Fruit fly (Drosophila melanogaster) whole organism, embryonic: Measurements from ENCODE around the gene kek6.

Experiments
- Antp ChIP-seq: fragments of 200-800 bp; sonication (Bioruptor generic); optimal IDR thresholded peaks from 3 replicates; lab custom pipeline; 2016; ENCODE audit warnings: missing biosample characterization, missing genetic modification characterization
- Asciz ChIP-seq: fragments of 200-800 bp; sonication (Bioruptor generic); optimal IDR thresholded peaks from 2 replicates; lab custom pipeline; 2017; ENCODE audit warnings: missing biosample characterization, mild to moderate bottlenecking, missing genetic modification characterization, missing genetic modification reagents
- B-H2 ChIP-seq: fragments of 200-800 bp; sonication (Bioruptor generic); optimal IDR thresholded peaks from 2 replicates; lab custom pipeline; 2018; ENCODE audit warnings: missing biosample characterization, mild to moderate bottlenecking, missing genetic modification characterization
- CG11085 ChIP-seq: fragments of 200-800 bp; sonication (Bioruptor generic); IDR thresholded peaks from 2 replicates; pipeline ENCODE4 v1.3.6; 2022; ENCODE audit warnings: missing biosample characterization, missing genetic modification characterization
- CG12071 ChIP-seq: fragments of 200-800 bp; sonication (Bioruptor generic); optimal IDR thresholded peaks from 3 replicates; lab custom pipeline; 2018; ENCODE audit warnings: missing biosample characterization, mild to moderate bottlenecking, missing genetic modification characterization
- CG1233 ChIP-seq: fragments of 200-800 bp; sonication (Bioruptor generic); optimal IDR thresholded peaks from 4 replicates; lab custom pipeline; 2018; ENCODE audit warnings: missing biosample characterization, mild to moderate bottlenecking, missing genetic modification characterization
- CG13624 ChIP-seq: fragments of 200-800 bp; sonication (Bioruptor generic); optimal IDR thresholded peaks from 2 replicates; lab custom pipeline; 2016; ENCODE audit warnings: missing biosample characterization, missing genetic modification characterization
- CG13894 ChIP-seq: fragments of 200-800 bp; sonication (Bioruptor generic); optimal IDR thresholded peaks from 3 replicates; lab custom pipeline; 2018; ENCODE audit warnings: missing biosample characterization, mild to moderate bottlenecking, missing genetic modification characterization, moderate library complexity
- CG14860 ChIP-seq: fragments of 200-800 bp; sonication (Bioruptor generic); IDR thresholded peaks from 3 replicates; pipeline ENCODE4 v1.3.6; 2022; ENCODE audit warnings: missing biosample characterization, missing genetic modification characterization; ENCODE audit not compliant: partially characterized antibody
- CG1529 ChIP-seq: fragments of 200-800 bp; sonication (Bioruptor generic); optimal IDR thresholded peaks from 3 replicates; lab custom pipeline; 2018; ENCODE audit warnings: missing biosample characterization, missing genetic modification characterization
- CG17359 ChIP-seq: fragments of 200-800 bp; sonication (Bioruptor generic); optimal IDR thresholded peaks from 3 replicates; lab custom pipeline; 2018; ENCODE audit warnings: missing biosample characterization, mild to moderate bottlenecking, missing genetic modification characterization, moderate library complexity
- CG3065 ChIP-seq: fragments of 200-800 bp; sonication (Bioruptor generic); optimal IDR thresholded peaks from 2 replicates; lab custom pipeline; 2016; ENCODE audit warnings: missing biosample characterization, missing genetic modification characterization
- CG6654 ChIP-seq: fragments of 200-800 bp; sonication (Bioruptor generic); optimal IDR thresholded peaks from 2 replicates; lab custom pipeline; 2017; ENCODE audit warnings: missing biosample characterization, mild to moderate bottlenecking, missing genetic modification characterization
- CG6854 ChIP-seq: fragments of 200-800 bp; sonication (Bioruptor generic); optimal IDR thresholded peaks from 3 replicates; lab custom pipeline; 2017; ENCODE audit warnings: missing biosample characterization, mild to moderate bottlenecking, missing genetic modification characterization
- CG7839 ChIP-seq: fragments of 200-800 bp; sonication (Bioruptor generic); optimal IDR thresholded peaks from 3 replicates; lab custom pipeline; 2018; ENCODE audit warnings: missing biosample characterization, mild to moderate bottlenecking, missing genetic modification characterization, moderate library complexity
- Camta ChIP-seq: fragments of 200-800 bp; sonication (Bioruptor generic); optimal IDR thresholded peaks from 2 replicates; lab custom pipeline; 2016; ENCODE audit warnings: missing biosample characterization, missing genetic modification characterization
- Dbx ChIP-seq: fragments of 200-800 bp; sonication (Bioruptor generic); IDR thresholded peaks from 3 replicates; pipeline ENCODE4 v1.3.6; 2022; ENCODE audit warnings: missing biosample characterization, missing genetic modification characterization
- Dref ChIP-seq: fragments of 200-800 bp; sonication (Bioruptor generic); IDR thresholded peaks from 2 replicates; pipeline ENCODE4 v1.3.6; 2022; ENCODE audit warnings: missing biosample characterization, missing genetic modification characterization
- ERR ChIP-seq: fragments of 200-800 bp; sonication (Bioruptor generic); optimal IDR thresholded peaks from 2 replicates; lab custom pipeline; 2016; ENCODE audit warnings: missing biosample characterization, missing genetic modification characterization
- HLH54F ChIP-seq: fragments of 200-800 bp; sonication (Bioruptor generic); optimal IDR thresholded peaks from 3 replicates; lab custom pipeline; 2016; ENCODE audit warnings: missing biosample characterization, missing genetic modification characterization
- Hey ChIP-seq: fragments of 200-800 bp; sonication (Bioruptor generic); optimal IDR thresholded peaks from 3 replicates; lab custom pipeline; 2018; ENCODE audit warnings: missing biosample characterization, mild to moderate bottlenecking, missing genetic modification characterization
- Hr39 ChIP-seq: fragments of >200 bp; optimal IDR thresholded peaks from 2 replicates; lab custom pipeline; 2017
- Hsf ChIP-seq: fragments of 200-800 bp; sonication (Bioruptor generic); optimal IDR thresholded peaks from 3 replicates; lab custom pipeline; 2016; ENCODE audit warnings: missing biosample characterization, missing genetic modification characterization
- Lpt ChIP-seq: fragments of >200 bp; optimal IDR thresholded peaks from 2 replicates; lab custom pipeline; 2018; ENCODE audit warnings: missing biosample characterization, missing genetic modification characterization
- Nf-YA ChIP-seq: fragments of 200-800 bp; sonication (Bioruptor generic); IDR thresholded peaks from 2 replicates; pipeline ENCODE4 v1.3.6; 2022; ENCODE audit warnings: missing biosample characterization, missing genetic modification characterization
- Sox100B ChIP-seq: fragments of 200-800 bp; sonication (Bioruptor generic); optimal IDR thresholded peaks from 3 replicates; lab custom pipeline; 2018; ENCODE audit warnings: missing biosample characterization, mild to moderate bottlenecking, missing genetic modification characterization
- ash1 ChIP-seq: fragments of 200-800 bp; sonication (Bioruptor generic); optimal IDR thresholded peaks from 2 replicates; lab custom pipeline; 2018; ENCODE audit warnings: missing biosample characterization, mild to moderate bottlenecking, missing genetic modification characterization
- bowl ChIP-seq: fragments of 200-800 bp; sonication (Bioruptor generic); IDR thresholded peaks from 2 replicates; pipeline ENCODE4 v1.3.6; 2022; ENCODE audit warnings: missing biosample characterization, missing genetic modification characterization
- caup ChIP-seq: fragments of 200-800 bp; sonication (Bioruptor generic); optimal IDR thresholded peaks from 3 replicates; lab custom pipeline; 2017; ENCODE audit warnings: missing biosample characterization, mild to moderate bottlenecking, missing genetic modification characterization, moderate library complexity; ENCODE audit not compliant: severe bottlenecking
- cwo ChIP-seq: fragments of 200-800 bp; sonication (Bioruptor generic); optimal IDR thresholded peaks from 3 replicates; lab custom pipeline; 2017; ENCODE audit warnings: missing biosample characterization, missing genetic modification characterization, mild to moderate bottlenecking, moderate library complexity, missing genetic modification reagents
- dysf ChIP-seq: fragments of 200-800 bp; sonication (Bioruptor generic); IDR thresholded peaks from 3 replicates; pipeline ENCODE4 v1.3.6; 2022; ENCODE audit warnings: missing biosample characterization, missing genetic modification characterization
- esg ChIP-seq: fragments of 200-800 bp; sonication (Bioruptor generic); conservative IDR thresholded peaks from 2 replicates; pipeline ENCODE4 v1.3.6; 2022; ENCODE audit warnings: missing biosample characterization, missing genetic modification characterization
- gce ChIP-seq: fragments of 200-800 bp; sonication (Bioruptor generic); IDR thresholded peaks from 3 replicates; pipeline ENCODE4 v1.3.6; 2022; ENCODE audit warnings: missing biosample characterization, missing genetic modification characterization
- gcm2 ChIP-seq: fragments of 200-800 bp; sonication (Bioruptor generic); optimal IDR thresholded peaks from 2 replicates; lab custom pipeline; 2016; ENCODE audit warnings: missing biosample characterization, missing genetic modification characterization
- gsb-n ChIP-seq: fragments of 200-800 bp; sonication (Bioruptor generic); optimal IDR thresholded peaks from 3 replicates; lab custom pipeline; 2018; ENCODE audit warnings: missing biosample characterization, mild to moderate bottlenecking, missing genetic modification characterization
- hbn ChIP-seq: fragments of 200-800 bp; sonication (Bioruptor generic); IDR thresholded peaks from 2 replicates; pipeline ENCODE4 v1.3.6; 2022; ENCODE audit warnings: missing biosample characterization, missing genetic modification characterization; ENCODE audit not compliant: partially characterized antibody
- kah ChIP-seq: fragments of 200-800 bp; sonication (Bioruptor generic); optimal IDR thresholded peaks from 2 replicates; lab custom pipeline; 2018; ENCODE audit warnings: missing biosample characterization, mild to moderate bottlenecking, missing genetic modification characterization
- klu ChIP-seq: fragments of 200-800 bp; sonication (Bioruptor generic); IDR thresholded peaks from 2 replicates; pipeline ENCODE4 v1.3.6; 2022; ENCODE audit warnings: missing biosample characterization, missing genetic modification characterization
- lmd ChIP-seq: fragments of 200-800 bp; sonication (Bioruptor generic); IDR thresholded peaks from 2 replicates; pipeline ENCODE4 v1.3.6; 2022; ENCODE audit warnings: missing biosample characterization, missing genetic modification characterization
- nau ChIP-seq: fragments of 200-800 bp; sonication (Bioruptor generic); optimal IDR thresholded peaks from 3 replicates; lab custom pipeline; 2017; ENCODE audit warnings: missing biosample characterization, mild to moderate bottlenecking, missing genetic modification characterization, missing genetic modification reagents
- p53 ChIP-seq: fragments of 200-800 bp; sonication (Bioruptor generic); optimal IDR thresholded peaks from 2 replicates; lab custom pipeline; 2016; ENCODE audit warnings: missing biosample characterization, missing genetic modification characterization
- ranshi ChIP-seq: fragments of 200-800 bp; sonication (Bioruptor generic); IDR thresholded peaks from 2 replicates; pipeline ENCODE4 v1.3.6; 2022; ENCODE audit warnings: missing biosample characterization, missing genetic modification characterization
- salm ChIP-seq: fragments of 200-800 bp; sonication (Bioruptor generic); optimal IDR thresholded peaks from 2 replicates; lab custom pipeline; 2018; ENCODE audit warnings: missing biosample characterization, mild to moderate bottlenecking, missing genetic modification characterization
- sc ChIP-seq, 3 experiments: fragments of >200 bp in 2 of 3; fragments of 200-800 bp in 1 of 3; sonication (Bioruptor generic) in 1 of 3; optimal IDR thresholded peaks; 2 replicates in 2 of 3; 3 replicates in 1 of 3; lab custom pipeline; 2017; ENCODE audit warnings: mild to moderate bottlenecking in 1 of 3, missing biosample characterization in 1 of 3, missing genetic modification characterization in 1 of 3, missing genetic modification reagents in 1 of 3
- sens ChIP-seq: fragments of 200-800 bp; sonication (Bioruptor generic); peaks from one replicate; lab custom pipeline; 2016; ENCODE audit warnings: missing biosample characterization, missing genetic modification characterization
- ttk ChIP-seq: fragments of 200-800 bp; sonication (Bioruptor generic); IDR thresholded peaks from 2 replicates; pipeline ENCODE4 v2.1.2; 2022; ENCODE audit warnings: missing biosample characterization, missing genetic modification characterization
- zen2 ChIP-seq: fragments of 200-800 bp; sonication (Bioruptor generic); IDR thresholded peaks from 3 replicates; pipeline ENCODE4 v1.3.6; 2022; ENCODE audit warnings: missing biosample characterization, missing genetic modification characterization; ENCODE audit not compliant: partially characterized antibody

The kek6 gene

dm6 chr3R:31616001-31616400 lies 5.9 kb upstream of the kek6 start, which contains the start of the genes Mnat9 and CG1792 (continued):
- TF ChIP-seq Antp (GFP tag; lab: Kevin White, UChicago) (peak; percentile 98), salm (peak; percentile 94), Sox100B (GFP tag; lab: Kevin White, UChicago) (peak; percentile 93), lmd (peak; percentile 99), hbn (GFP tag; lab: Robert Waterston, UW) (no peak), ash1 (GFP tag; lab: Kevin White, UChicago) (peak; percentile 97), CG3065 (peak; percentile 97), Dbx (peak; percentile 99), ERR (GFP tag; lab: Kevin White, UChicago) (peak; percentile 96), ttk (GFP tag; lab: Robert Waterston, UW) (peak; percentile 99), nau (GFP tag; lab: Kevin White, UChicago) (peak; percentile 97), esg (GFP tag; lab: Robert Waterston, UW) (peak; percentile 99), CG7839 (tag; lab: Kevin White, UChicago) (peak; percentile 98), gcm2 (GFP tag; lab: Kevin White, UChicago) (peak; percentile 96), CG1529 (GFP tag; lab: Kevin White, UChicago) (peak; percentile 95), kah (GFP tag; lab: Kevin White, UChicago) (peak; percentile 95), cwo (GFP tag; lab: Kevin White, UChicago) (peak; percentile 94), Dref (GFP tag; lab: Robert Waterston, UW) (peak; percentile 54), CG11085 (GFP tag; lab: Robert Waterston, UW) (peak; percentile 99), Camta (GFP tag; lab: Kevin White, UChicago) (peak; percentile 98), Hsf (GFP tag; lab: Kevin White, UChicago) (peak; percentile 99), Nf-YA (GFP tag; lab: Robert Waterston, UW) (peak; percentile 98), Hey (peak; percentile 82), p53 (GFP tag; lab: Kevin White, UChicago) (peak; percentile 96), CG13894 (tag; lab: Kevin White, UChicago) (peak; percentile 96), B-H2 (peak; percentile 94), klu (GFP tag; lab: Robert Waterston, UW) (peak; percentile 97), Hr39 (lab: Kevin White, UChicago) (no peak), zen2 (no peak), CG13624 (peak; percentile 99), sens (peak; percentile 100), bowl (GFP tag; lab: Robert Waterston, UW) (peak; percentile 98), CG14860 (GFP tag; lab: Robert Waterston, UW) (no peak), gce (GFP tag; lab: Robert Waterston, UW) (peak; percentile 99), CG17359 (peak; percentile 99), CG6854 (GFP tag; lab: Kevin White, UChicago) (peak; percentile 94), gsb-n (tag; lab: Kevin White, UChicago) (peak; percentile 96), caup (GFP tag; lab: Kevin White, UChicago) (peak; percentile 98), Lpt (GFP tag; lab: Kevin White, UChicago) (no peak), Asciz (GFP tag; lab: Kevin White, UChicago) (peak; percentile 97), ranshi (GFP tag; lab: Robert Waterston, UW) (peak; percentile 99), dysf (GFP tag; lab: Robert Waterston, UW) (peak; percentile 99), HLH54F (GFP tag; lab: Kevin White, UChicago) (peak; percentile 99), CG1233 (GFP tag; lab: Kevin White, UChicago) (peak; percentile 99), CG12071 (GFP tag; lab: Kevin White, UChicago) (peak; percentile 98), sc (optimal IDR thresholded peaks at IDR 0.05; lab: Kevin White, UChicago) (no peak), sc (GFP tag; optimal IDR thresholded peaks at IDR 0.05; lab: Kevin White, UChicago) (peak; percentile 95), CG6654 (GFP tag; lab: Kevin White, UChicago) (peak; percentile 88)
